Worm (Caenorhabditis elegans): ENCODE results near the gene tbc-11.

tbc-11 gene

DNA sequence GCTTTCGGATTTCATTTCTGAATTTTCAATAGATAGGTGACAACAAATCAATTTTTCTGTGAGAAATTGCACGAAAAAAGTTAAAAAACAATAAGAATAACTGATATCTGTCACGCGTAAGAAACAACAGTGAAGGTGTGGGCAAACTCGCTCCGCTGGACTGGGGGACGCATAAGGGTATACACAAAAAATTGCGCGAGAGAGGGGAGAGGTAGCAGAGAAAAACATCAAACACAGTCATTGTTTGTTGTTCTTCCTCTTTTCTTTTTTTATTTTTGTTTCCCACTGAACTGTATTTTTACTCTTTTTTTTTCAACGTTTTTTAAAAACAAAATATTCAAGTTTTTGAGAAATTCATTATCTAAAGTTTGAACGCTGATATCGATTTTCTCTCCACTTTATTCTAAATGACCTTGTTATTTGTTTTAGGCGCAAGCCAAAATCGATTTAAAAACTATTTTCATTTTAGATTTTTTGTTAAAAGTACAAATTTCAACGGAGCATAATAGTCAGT, at the start of gene tbc-11, which contains the start of gene pifk-1 (continued):
- peak in 1 of 2 experiments; percentile 74 for TF ChIP-seq lin-35 (GFP tag; optimal IDR thresholded peaks at IDR 0.05)
- TF ChIP-seq C16A3.4 (tag; optimal IDR thresholded peaks at IDR 0.05): peak; percentile 54
- TF ChIP-seq nhr-47 (tag; optimal IDR thresholded peaks at IDR 0.05): peak; percentile 37
- TF ChIP-seq ceh-90 (tag; optimal IDR thresholded peaks at IDR 0.05): no peak
- no peak for TF ChIP-seq zag-1 (tag; optimal IDR thresholded peaks at IDR 0.05)
- TF ChIP-seq elt-3 (tag; optimal IDR thresholded peaks at IDR 0.05): peak in 1 of 6 experiments; percentile 54
- no peak for TF ChIP-seq vab-15 (tag; optimal IDR thresholded peaks at IDR 0.05)
- no peak for TF ChIP-seq aha-1 (tag; optimal IDR thresholded peaks at IDR 0.05)
- peak; percentile 28 to 43 for TF ChIP-seq efl-1 (optimal IDR thresholded peaks at IDR 0.05)
- TF ChIP-seq efl-1 (GFP tag; optimal IDR thresholded peaks at IDR 0.05 in 1 of 2): peak in 1 of 2 experiments; percentile 3
- TF ChIP-seq tbx-2 (tag; optimal IDR thresholded peaks at IDR 0.05): peak; percentile 21
- peak; percentile 80 for TF ChIP-seq lin-14 (GFP tag; optimal IDR thresholded peaks at IDR 0.05)
- TF ChIP-seq sox-4 (tag; optimal IDR thresholded peaks at IDR 0.05): no peak
- TF ChIP-seq fos-1 (tag; optimal IDR thresholded peaks at IDR 0.05): peak; percentile 29
- no peak for TF ChIP-seq nhr-84 (tag; optimal IDR thresholded peaks at IDR 0.05)
- TF ChIP-seq irx-1 (tag; optimal IDR thresholded peaks at IDR 0.05): no peak
- no peak for TF ChIP-seq fkh-10 (GFP tag; optimal IDR thresholded peaks at IDR 0.05)
- TF ChIP-seq nhr-28 (tag; optimal IDR thresholded peaks at IDR 0.05): no peak
- no peak for TF ChIP-seq aly-2 (tag; optimal IDR thresholded peaks at IDR 0.05)
- peak; percentile 22 to 39 (median 27) for TF ChIP-seq dpl-1 (GFP tag; optimal IDR thresholded peaks at IDR 0.05)
- TF ChIP-seq pax-3 (tag; optimal IDR thresholded peaks at IDR 0.05): no peak
- TF ChIP-seq ceh-63 (GFP tag; optimal IDR thresholded peaks at IDR 0.05): no peak
- TF ChIP-seq mab-9 (GFP tag; IDR thresholded peaks at IDR 0.05): no peak
- no peak for TF ChIP-seq snpc-4 (tag; optimal IDR thresholded peaks at IDR 0.05)
- peak; percentile 67 for TF ChIP-seq blmp-1 (tag; optimal IDR thresholded peaks at IDR 0.05)
- TF ChIP-seq efl-3 (GFP tag; optimal IDR thresholded peaks at IDR 0.05): no peak
- TF ChIP-seq rnt-1 (tag; optimal IDR thresholded peaks at IDR 0.05): no peak
- no peak for TF ChIP-seq zip-4 (GFP tag; optimal IDR thresholded peaks at IDR 0.05)
- no peak for TF ChIP-seq nhr-19 (GFP tag; conservative IDR thresholded peaks at IDR 0.05)
- no peak for TF ChIP-seq ets-5 (GFP tag; IDR thresholded peaks at IDR 0.05)
- peak in 1 of 3 experiments; percentile 63 for TF ChIP-seq ceh-82 (tag; optimal IDR thresholded peaks at IDR 0.05)

DNA sequence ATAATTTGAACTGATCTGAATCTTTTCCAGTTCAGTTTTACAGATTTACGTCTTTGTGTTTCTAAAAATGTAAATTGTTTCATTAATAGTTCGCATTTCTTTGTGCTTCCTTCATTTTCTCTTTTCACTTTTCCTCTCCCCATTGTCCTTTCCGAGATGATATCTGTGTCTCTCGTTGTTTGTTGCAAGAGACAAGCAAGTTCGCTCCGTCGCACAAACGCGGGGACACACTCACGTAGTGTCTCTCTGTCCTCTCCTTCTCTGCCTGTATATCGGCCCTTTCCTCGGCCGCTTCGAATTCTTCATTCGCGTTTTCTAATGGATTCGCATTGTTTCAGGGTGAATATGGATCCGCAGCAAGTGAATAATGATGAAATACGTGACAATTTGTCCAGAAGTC, 47.8 kb upstream of the tbc-11 start, which contains the start of gene ZC13.1:
TSS of gene ZC13.1 (plus strand) at position 305 of the 400 bp plus-strand sequence.
- TF ChIP-seq isw-1 (GFP tag; IDR thresholded peaks at IDR 0.05) (no peak), unc-98 (GFP tag; IDR thresholded peaks at IDR 0.05) (no peak), elt-2 (tag; optimal IDR thresholded peaks at IDR 0.05) (no peak), mep-1 (tag; optimal IDR thresholded peaks at IDR 0.05) (peak; percentile 86), nhr-12 (tag; optimal IDR thresholded peaks at IDR 0.05) (no peak), unc-62 (GFP tag; optimal IDR thresholded peaks at IDR 0.05) (no peak), alr-1 (tag; optimal IDR thresholded peaks at IDR 0.05; ENCODE audit: borderline replicate concordance) (no peak), unc-30 (tag; optimal IDR thresholded peaks at IDR 0.05) (no peak), fkh-4 (tag; optimal IDR thresholded peaks at IDR 0.05; ENCODE audit: borderline replicate concordance) (no peak), efl-3 (GFP tag; optimal IDR thresholded peaks at IDR 0.05) (no peak), mdl-1 (tag; optimal IDR thresholded peaks at IDR 0.05) (peak in 1 of 2 experiments; percentile 51), egl-27 (tag; optimal IDR thresholded peaks at IDR 0.05) (no peak), sox-4 (tag; optimal IDR thresholded peaks at IDR 0.05) (no peak), zip-4 (GFP tag; optimal IDR thresholded peaks at IDR 0.05) (no peak), vab-15 (tag; optimal IDR thresholded peaks at IDR 0.05) (no peak), blmp-1 (tag; optimal IDR thresholded peaks at IDR 0.05) (peak; percentile 97), snu-23 (GFP tag; optimal IDR thresholded peaks at IDR 0.05) (peak; percentile 77), dsc-1 (tag; optimal IDR thresholded peaks at IDR 0.05) (peak; percentile 13), ces-1 (GFP tag; optimal IDR thresholded peaks at IDR 0.05) (no peak), snpc-4 (tag; optimal IDR thresholded peaks at IDR 0.05) (no peak), pag-3 (tag; optimal IDR thresholded peaks at IDR 0.05; ENCODE audit: borderline replicate concordance, insufficient read depth) (no peak), elt-3 (tag; optimal IDR thresholded peaks at IDR 0.05) (peak in 3 of 6 experiments; percentile 10 to 45 (median 38)), unc-86 (tag; optimal IDR thresholded peaks at IDR 0.05) (peak; percentile 12), aly-2 (tag; optimal IDR thresholded peaks at IDR 0.05) (no peak), pqm-1 (tag; optimal IDR thresholded peaks at IDR 0.05) (no peak), swsn-7 (tag; optimal IDR thresholded peaks at IDR 0.05) (peak; percentile 52), ama-1 (optimal IDR thresholded peaks at IDR 0.05) (no peak), fos-1 (tag; optimal IDR thresholded peaks at IDR 0.05) (peak; percentile 24), aha-1 (tag; optimal IDR thresholded peaks at IDR 0.05) (no peak), rnt-1 (tag; optimal IDR thresholded peaks at IDR 0.05) (peak; percentile 72), nhr-28 (tag; optimal IDR thresholded peaks at IDR 0.05) (no peak), C04F5.9 (tag; optimal IDR thresholded peaks at IDR 0.05) (no peak)
